Fruit fly (Drosophila melanogaster): Measurements from ENCODE around the gene wntD.

Gene wntD

DNA sequence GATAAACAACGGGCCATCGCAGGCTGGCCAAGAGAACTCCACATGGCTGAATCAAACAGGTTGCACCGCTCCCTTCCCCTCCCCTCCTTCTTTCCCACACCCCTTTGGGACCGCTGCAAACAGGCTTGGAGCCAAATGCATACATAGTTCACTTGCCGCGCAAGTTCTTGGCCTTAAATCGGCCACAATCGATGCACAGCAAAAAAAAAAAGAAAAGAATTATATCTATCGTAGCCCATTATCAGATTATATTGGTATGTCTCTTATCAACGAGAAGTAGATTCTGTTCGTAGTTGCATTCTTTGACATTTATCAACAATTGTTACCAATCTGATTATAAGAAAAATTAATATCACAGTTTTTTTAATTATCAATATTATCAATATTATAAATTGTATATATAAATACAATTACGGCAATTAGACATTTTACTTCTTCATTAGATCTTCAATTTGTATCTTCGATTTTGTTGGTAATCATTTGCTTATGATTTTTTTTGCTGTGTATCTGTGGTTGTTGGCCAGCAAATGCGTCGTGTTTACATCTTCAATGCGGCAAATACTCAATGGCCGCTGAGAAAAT, 12.4 kb upstream of the wntD start (continued):
- TF ChIP-seq CG4820 (GFP tag; optimal IDR thresholded peaks at IDR 0.05), result peak; percentile 36
- no peak for TF ChIP-seq Kr (GFP tag; optimal IDR thresholded peaks at IDR 0.05)
- TF ChIP-seq zfh2 (GFP tag; optimal IDR thresholded peaks at IDR 0.05), result no peak
- no peak for TF ChIP-seq CG6854 (GFP tag; optimal IDR thresholded peaks at IDR 0.05)
- no peak for TF ChIP-seq da (GFP tag; optimal IDR thresholded peaks at IDR 0.05)
- TF ChIP-seq CG8089 (GFP tag; optimal IDR thresholded peaks at IDR 0.05), result no peak
- no peak for TF ChIP-seq Hsf (GFP tag; optimal IDR thresholded peaks at IDR 0.05)
- TF ChIP-seq CG10462 (GFP tag; optimal IDR thresholded peaks at IDR 0.05), result no peak
- peak; percentile 20 for TF ChIP-seq CG17359 (tag; optimal IDR thresholded peaks at IDR 0.05)
- peak; percentile 13; the same call in 1 of the 3 replicates for TF ChIP-seq croc (GFP tag; conservative IDR thresholded peaks at IDR 0.05)
- peak; percentile 64 for TF ChIP-seq CG7839 (tag; optimal IDR thresholded peaks at IDR 0.05)
- TF ChIP-seq GATAe (GFP tag; conservative IDR thresholded peaks at IDR 0.05), result no peak
- peak; percentile 33 for TF ChIP-seq CG10209 (GFP tag; optimal IDR thresholded peaks at IDR 0.05)
- no peak for TF ChIP-seq so (GFP tag; IDR thresholded peaks at IDR 0.05)
- TF ChIP-seq Ptx1 (GFP tag; IDR thresholded peaks at IDR 0.05), result no peak
- no peak for TF ChIP-seq knrl (GFP tag; IDR thresholded peaks at IDR 0.05; ENCODE audit: partially characterized antibody)
- TF ChIP-seq maf-S (GFP tag; optimal IDR thresholded peaks at IDR 0.05), result no peak
- TF ChIP-seq Bteb2 (GFP tag; optimal IDR thresholded peaks at IDR 0.05), result no peak
- TF ChIP-seq CG17186 (GFP tag; optimal IDR thresholded peaks at IDR 0.05), result no peak
- TF ChIP-seq Atf-2 (GFP tag; optimal IDR thresholded peaks at IDR 0.05), result no peak
- TF ChIP-seq HmgZ (tag; optimal IDR thresholded peaks at IDR 0.05), result no peak
- TF ChIP-seq Max (GFP tag; optimal IDR thresholded peaks at IDR 0.05), result no peak
- no peak for TF ChIP-seq CG1832 (GFP tag; optimal IDR thresholded peaks at IDR 0.05)
- no peak for TF ChIP-seq CG14050 (GFP tag; IDR thresholded peaks at IDR 0.05)
- TF ChIP-seq CG17829 (tag; optimal IDR thresholded peaks at IDR 0.05), result peak; percentile 68
- no peak for TF ChIP-seq CG14860 (GFP tag; IDR thresholded peaks at IDR 0.05; ENCODE audit: partially characterized antibody)
- TF ChIP-seq nerfin-1 (tag; optimal IDR thresholded peaks at IDR 0.05), result no peak
- TF ChIP-seq CG9817 (tag; optimal IDR thresholded peaks at IDR 0.05), result no peak
- TF ChIP-seq ara (GFP tag; IDR thresholded peaks at IDR 0.05), result no peak
- no peak for TF ChIP-seq Sin3A (optimal IDR thresholded peaks at IDR 0.05)
- TF ChIP-seq CG30431 (GFP tag; optimal IDR thresholded peaks at IDR 0.05), result no peak
- TF ChIP-seq Hand (GFP tag; optimal IDR thresholded peaks at IDR 0.05), result no peak
- peak; percentile 62 for TF ChIP-seq D19A (tag; optimal IDR thresholded peaks at IDR 0.05)
- TF ChIP-seq trem (tag; optimal IDR thresholded peaks at IDR 0.05), result peak; percentile 68
- peak in 1 of 2 experiments; percentile 36 for TF ChIP-seq dpn (GFP tag; optimal IDR thresholded peaks at IDR 0.05)
- TF ChIP-seq ab (GFP tag; optimal IDR thresholded peaks at IDR 0.05), result no peak
- TF ChIP-seq NC2α (GFP tag; optimal IDR thresholded peaks at IDR 0.05), result no peak
- TF ChIP-seq Neu2 (GFP tag; optimal IDR thresholded peaks at IDR 0.05; ENCODE audit: borderline replicate concordance), result no peak
- no peak for TF ChIP-seq gce (GFP tag; IDR thresholded peaks at IDR 0.05)
- peak; percentile 69 for TF ChIP-seq CG4424 (GFP tag; optimal IDR thresholded peaks at IDR 0.05)
- TF ChIP-seq h (optimal IDR thresholded peaks at IDR 0.05), result no peak
- no peak for TF ChIP-seq Ets97D (GFP tag; optimal IDR thresholded peaks at IDR 0.05)
- TF ChIP-seq Lim3 (GFP tag; IDR thresholded peaks at IDR 0.05), result no peak
